Fruit fly (Drosophila melanogaster): ENCODE data around the gene eRF1.
A peak's percentile ranks its signal among the peaks of the same experiment; 100 is the strongest.

Gene eRF1

dm6 chr3L:20313469-20313868, 34.7 kb upstream of the eRF1 start, which contains the start of gene alphaSnap (continued):
- TF ChIP-seq CG15696 (tag; optimal IDR thresholded peaks at IDR 0.05) (no peak), mam (GFP tag; optimal IDR thresholded peaks at IDR 0.05) (peak; percentile 31), CG12659 (GFP tag; optimal IDR thresholded peaks at IDR 0.05) (peak; percentile 76), BtbVII (GFP tag; optimal IDR thresholded peaks at IDR 0.05) (no peak), D19B (GFP tag; optimal IDR thresholded peaks at IDR 0.05) (no peak), HmgZ (tag; optimal IDR thresholded peaks at IDR 0.05) (peak; percentile 80), onecut (GFP tag; IDR thresholded peaks at IDR 0.05) (peak; percentile 99), CG17186 (GFP tag; optimal IDR thresholded peaks at IDR 0.05) (peak; percentile 61), Taf1 (GFP tag; IDR thresholded peaks at IDR 0.05) (no peak), fd3F (GFP tag; optimal IDR thresholded peaks at IDR 0.05) (no peak), HLH54F (GFP tag; optimal IDR thresholded peaks at IDR 0.05) (peak; percentile 31), CG13775 (GFP tag; optimal IDR thresholded peaks at IDR 0.05) (peak; percentile 30), CG2712 (tag; optimal IDR thresholded peaks at IDR 0.05) (peak; percentile 27), dm (GFP tag; optimal IDR thresholded peaks at IDR 0.05) (no peak), pho (GFP tag; optimal IDR thresholded peaks at IDR 0.05) (peak; percentile 51), ac (GFP tag; optimal IDR thresholded peaks at IDR 0.05) (peak; percentile 68), Asciz (GFP tag; optimal IDR thresholded peaks at IDR 0.05) (no peak), sob (GFP tag; IDR thresholded peaks at IDR 0.05) (peak; percentile 8; the same call in 1 of the 2 replicates), CG9609 (GFP tag; optimal IDR thresholded peaks at IDR 0.05) (peak; percentile 41), lab (GFP tag; optimal IDR thresholded peaks at IDR 0.05) (no peak), CG13123 (GFP tag; optimal IDR thresholded peaks at IDR 0.05) (no peak), CG16813 (GFP tag; IDR thresholded peaks at IDR 0.05; ENCODE audit: partially characterized antibody) (peak; percentile 36; the same call in 1 of the 3 replicates), Sox102F (GFP tag; optimal IDR thresholded peaks at IDR 0.05) (no peak), CG32767 (GFP tag; IDR thresholded peaks at IDR 0.05) (0 out of 2 replicates have a peak, but pooled peaks have one; percentile 44), abd-A (tag; optimal IDR thresholded peaks at IDR 0.05) (no peak), Nf-YB (GFP tag; optimal IDR thresholded peaks at IDR 0.05) (no peak), CG6272 (GFP tag; IDR thresholded peaks at IDR 0.05) (no peak), CG17912 (GFP tag; optimal IDR thresholded peaks at IDR 0.05) (no peak), CG6765 (GFP tag; optimal IDR thresholded peaks at IDR 0.05) (no peak), kni (GFP tag; optimal IDR thresholded peaks at IDR 0.05) (no peak), Hr51 (GFP tag; optimal IDR thresholded peaks at IDR 0.05) (peak in 1 of 2 experiments; percentile 9), ssp (GFP tag; IDR thresholded peaks at IDR 0.05) (no peak), fu2 (GFP tag; optimal IDR thresholded peaks at IDR 0.05) (peak; percentile 34), kay (GFP tag; optimal IDR thresholded peaks at IDR 0.05) (peak; percentile 76), CrebB (tag; optimal IDR thresholded peaks at IDR 0.05) (no peak), hbn (GFP tag; IDR thresholded peaks at IDR 0.05; ENCODE audit: partially characterized antibody) (peak; percentile 46; the same call in 1 of the 2 replicates), Rx (GFP tag; IDR thresholded peaks at IDR 0.05) (no peak), crp (GFP tag; optimal IDR thresholded peaks at IDR 0.05) (peak in 1 of 2 experiments; percentile 47), Aef1 (GFP tag; IDR thresholded peaks at IDR 0.05) (no peak), Eip74EF (GFP tag; optimal IDR thresholded peaks at IDR 0.05) (no peak), knrl (GFP tag; IDR thresholded peaks at IDR 0.05; ENCODE audit: partially characterized antibody) (peak; percentile 30; the same call in 1 of the 3 replicates), chm (GFP tag; IDR thresholded peaks at IDR 0.05) (peak; percentile 58; the same call in 1 of the 2 replicates), CG2678 (tag; optimal IDR thresholded peaks at IDR 0.05) (no peak), CG30431 (GFP tag; optimal IDR thresholded peaks at IDR 0.05) (no peak), tll (GFP tag; optimal IDR thresholded peaks at IDR 0.05) (peak in 1 of 2 experiments; percentile 41), Spps (tag; optimal IDR thresholded peaks at IDR 0.05) (no peak), pum (GFP tag; optimal IDR thresholded peaks at IDR 0.05) (no peak), Drgx (GFP tag; IDR thresholded peaks at IDR 0.05) (no peak), Meics (GFP tag; optimal IDR thresholded peaks at IDR 0.05) (no peak)

All from whole organism, embryonic.